Fruit fly (Drosophila melanogaster): ENCODE results near the gene C3G.

C3G gene

DNA sequence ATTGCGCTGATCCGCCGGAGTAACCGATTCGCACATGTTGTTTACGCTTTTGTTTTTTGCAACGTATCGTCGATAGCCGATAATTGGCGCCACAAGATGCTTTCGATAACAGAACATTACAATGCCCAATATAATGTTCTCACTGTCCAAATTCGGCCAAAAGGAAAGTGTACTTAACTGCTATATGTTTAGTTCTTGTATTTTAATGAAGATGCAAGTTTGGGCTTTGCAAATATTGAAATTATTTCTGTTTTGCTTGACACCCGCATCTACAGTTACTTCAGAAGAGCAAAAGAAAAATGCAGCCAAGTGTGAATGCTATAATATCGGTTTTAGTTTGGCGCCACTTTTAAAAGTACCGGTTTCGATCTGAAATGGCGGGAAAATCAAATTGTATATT lies 49.2 kb upstream of the C3G start (continued):
- TF ChIP-seq CG32767 (GFP tag; IDR thresholded peaks at IDR 0.05) = peak; percentile 86
- TF ChIP-seq CG9727 (GFP tag; optimal IDR thresholded peaks at IDR 0.05) = peak; percentile 86
- TF ChIP-seq her (GFP tag; optimal IDR thresholded peaks at IDR 0.05) = peak; percentile 91
- TF ChIP-seq p53 (GFP tag; optimal IDR thresholded peaks at IDR 0.05) = peak; percentile 85
- peak; percentile 89 for TF ChIP-seq Hsf (GFP tag; optimal IDR thresholded peaks at IDR 0.05)
- TF ChIP-seq CG12942 (GFP tag; optimal IDR thresholded peaks at IDR 0.05) = peak; percentile 86
- TF ChIP-seq CG8359 (GFP tag; optimal IDR thresholded peaks at IDR 0.05; ENCODE audit: borderline replicate concordance) = peak; percentile 64
- TF ChIP-seq H15 (GFP tag; IDR thresholded peaks at IDR 0.05) = peak; percentile 78
- TF ChIP-seq CG8089 (GFP tag; optimal IDR thresholded peaks at IDR 0.05) = peak; percentile 87
- peak; percentile 83 for TF ChIP-seq CG15011 (GFP tag; optimal IDR thresholded peaks at IDR 0.05)
- TF ChIP-seq Dfd (GFP tag; optimal IDR thresholded peaks at IDR 0.05) = peak in 1 of 2 experiments; percentile 48
- peak; percentile 86 for TF ChIP-seq org-1 (GFP tag; optimal IDR thresholded peaks at IDR 0.05)
- TF ChIP-seq btn (GFP tag; optimal IDR thresholded peaks at IDR 0.05) = peak; percentile 87
- peak; percentile 86 for TF ChIP-seq CG13775 (GFP tag; optimal IDR thresholded peaks at IDR 0.05)
- TF ChIP-seq ttk (GFP tag; IDR thresholded peaks at IDR 0.05) = peak; percentile 80
- TF ChIP-seq unpg (GFP tag; optimal IDR thresholded peaks at IDR 0.05) = peak; percentile 91
- TF ChIP-seq CG1792 (GFP tag; optimal IDR thresholded peaks at IDR 0.05) = peak; percentile 88
- TF ChIP-seq dmrt11E (tag; optimal IDR thresholded peaks at IDR 0.05) = peak; percentile 83
- TF ChIP-seq Oaz (GFP tag; IDR thresholded peaks at IDR 0.05) = peak; percentile 79
- peak; percentile 72 for TF ChIP-seq gcm2 (GFP tag; optimal IDR thresholded peaks at IDR 0.05)
- TF ChIP-seq danr (GFP tag; IDR thresholded peaks at IDR 0.05) = peak; percentile 75; the same call in 1 of the 2 replicates
- TF ChIP-seq Hr51 (GFP tag; optimal IDR thresholded peaks at IDR 0.05) = peak; percentile 85 to 92
- peak; percentile 88 for TF ChIP-seq tio (GFP tag; optimal IDR thresholded peaks at IDR 0.05)
- TF ChIP-seq Atf-2 (GFP tag; optimal IDR thresholded peaks at IDR 0.05) = peak; percentile 90
- no peak for TF ChIP-seq Trl (optimal IDR thresholded peaks at IDR 0.05)
- TF ChIP-seq Trl (GFP tag; optimal IDR thresholded peaks at IDR 0.05) = peak; percentile 94
- TF ChIP-seq CG3065 (GFP tag; optimal IDR thresholded peaks at IDR 0.05) = peak; percentile 62
- TF ChIP-seq bcd (GFP tag; optimal IDR thresholded peaks at IDR 0.05) = peak; percentile 90
- TF ChIP-seq CG7556 (GFP tag; optimal IDR thresholded peaks at IDR 0.05) = peak; percentile 88
- no peak for TF ChIP-seq HLHmδ (GFP tag; optimal IDR thresholded peaks at IDR 0.05)
- TF ChIP-seq CG18011 (GFP tag; optimal IDR thresholded peaks at IDR 0.05) = peak; percentile 74
- peak; percentile 87 for TF ChIP-seq repo (GFP tag; optimal IDR thresholded peaks at IDR 0.05)
- TF ChIP-seq h (optimal IDR thresholded peaks at IDR 0.05) = no peak
- peak; percentile 91 for TF ChIP-seq ci (GFP tag; IDR thresholded peaks at IDR 0.05)
- peak; percentile 86 for TF ChIP-seq CG12219 (GFP tag; optimal IDR thresholded peaks at IDR 0.05)
- TF ChIP-seq CG11247 (GFP tag; IDR thresholded peaks at IDR 0.05) = peak; percentile 90
- TF ChIP-seq CG4707 (GFP tag; optimal IDR thresholded peaks at IDR 0.05) = peak; percentile 74
- peak; percentile 71 for TF ChIP-seq klu (GFP tag; IDR thresholded peaks at IDR 0.05)
- peak; percentile 90 for TF ChIP-seq CG14441 (GFP tag; IDR thresholded peaks at IDR 0.05)
- TF ChIP-seq H2.0 (GFP tag; IDR thresholded peaks at IDR 0.05) = peak; percentile 84
- no peak for TF ChIP-seq CG15479 (GFP tag; optimal IDR thresholded peaks at IDR 0.05)
- peak; percentile 88 for TF ChIP-seq CG1233 (GFP tag; optimal IDR thresholded peaks at IDR 0.05)
- peak; percentile 86 for TF ChIP-seq CG9437 (GFP tag; optimal IDR thresholded peaks at IDR 0.05)
- TF ChIP-seq ap (GFP tag; IDR thresholded peaks at IDR 0.05) = peak; percentile 80
- TF ChIP-seq CG15269 (tag; optimal IDR thresholded peaks at IDR 0.05) = peak; percentile 92
- TF ChIP-seq unc-4 (GFP tag; IDR thresholded peaks at IDR 0.05; ENCODE audit: partially characterized antibody) = peak; percentile 40; the same call in 1 of the 2 replicates
- peak; percentile 83 for TF ChIP-seq gcm (GFP tag; optimal IDR thresholded peaks at IDR 0.05)
- TF ChIP-seq Deaf1 (tag; optimal IDR thresholded peaks at IDR 0.05) = peak; percentile 68
- TF ChIP-seq CG1602 (GFP tag; optimal IDR thresholded peaks at IDR 0.05) = peak; percentile 85
- peak; percentile 85 for TF ChIP-seq pho (GFP tag; optimal IDR thresholded peaks at IDR 0.05)
- peak; percentile 83 for TF ChIP-seq CG31441 (GFP tag; IDR thresholded peaks at IDR 0.05)
- TF ChIP-seq CG2875 (GFP tag; optimal IDR thresholded peaks at IDR 0.05) = peak; percentile 67

Data from whole organism, embryonic.